Worm (Caenorhabditis elegans): ENCODE measurements around the gene flp-14.

DNA sequence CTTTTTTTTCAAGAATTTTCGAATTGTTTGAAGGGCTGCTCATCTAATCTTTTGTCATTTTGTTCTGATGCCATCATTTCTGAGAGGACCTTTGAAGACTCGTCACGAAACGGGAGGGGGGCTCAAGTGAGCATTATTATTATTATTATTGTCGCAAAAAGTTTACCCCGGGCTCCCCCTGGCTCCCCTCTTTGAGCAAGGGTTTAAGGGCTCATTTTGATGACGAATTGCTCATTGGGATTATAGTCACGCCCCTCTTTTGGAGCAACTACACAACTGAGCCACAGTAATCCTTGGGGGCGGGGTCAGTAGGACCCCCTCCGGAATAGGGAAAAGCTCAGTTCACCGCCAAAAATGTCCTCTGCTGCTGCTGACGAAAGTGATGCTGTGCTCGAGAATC, 32.0 kb downstream of the flp-14 start, which contains the start of gene unc-25:
- TF ChIP-seq unc-62 (GFP tag; optimal IDR thresholded peaks at IDR 0.05) (no peak), egl-27 (tag; optimal IDR thresholded peaks at IDR 0.05) (no peak), grh-1 (GFP tag; IDR thresholded peaks at IDR 0.05) (no peak), zag-1 (tag; optimal IDR thresholded peaks at IDR 0.05) (no peak), sup-37 (GFP tag; optimal IDR thresholded peaks at IDR 0.05) (no peak), blmp-1 (tag; optimal IDR thresholded peaks at IDR 0.05) (no peak), ztf-11 (tag; optimal IDR thresholded peaks at IDR 0.05) (no peak), mdl-1 (tag; optimal IDR thresholded peaks at IDR 0.05) (no peak), lin-13 (GFP tag; optimal IDR thresholded peaks at IDR 0.05) (no peak), nhr-28 (tag; optimal IDR thresholded peaks at IDR 0.05) (no peak)

Data from whole organism, L1 larva.